Fruit fly (Drosophila melanogaster) whole organism, pupa: ENCODE results near the gene CG32267.

ENCODE experiments used
- CG10348 ChIP-seq: fragments of 200-800 bp; sonication (Bioruptor generic); IDR thresholded peaks from 2 replicates; pipeline ENCODE4 v1.3.6; 2022; ENCODE audit warnings: missing biosample characterization, missing genetic modification characterization
- CG12605 ChIP-seq: fragments of 200-800 bp; sonication (Bioruptor generic); IDR thresholded peaks from 2 replicates; pipeline ENCODE4 v1.3.6; 2022; ENCODE audit warnings: missing biosample characterization, missing genetic modification characterization
- CG13204 ChIP-seq: fragments of 200-800 bp; sonication (Bioruptor generic); optimal IDR thresholded peaks from 2 replicates; lab custom pipeline; 2018; ENCODE audit warnings: missing biosample characterization, mild to moderate bottlenecking, missing genetic modification characterization, moderate library complexity
- CG14655 ChIP-seq: fragments of 200-800 bp; sonication (Bioruptor generic); optimal IDR thresholded peaks from 3 replicates; lab custom pipeline; 2017; ENCODE audit warnings: mild to moderate bottlenecking, missing biosample characterization, missing genetic modification reagents, missing genetic modification characterization
- CG15710 ChIP-seq: fragments of 200-800 bp; sonication (Bioruptor generic); optimal IDR thresholded peaks from 2 replicates; lab custom pipeline; 2018; ENCODE audit warnings: missing biosample characterization, mild to moderate bottlenecking, missing genetic modification characterization, moderate library complexity
- CG17806 ChIP-seq: fragments of 200-800 bp; sonication (Bioruptor generic); optimal IDR thresholded peaks from 2 replicates; lab custom pipeline; 2018; ENCODE audit warnings: missing biosample characterization, mild to moderate bottlenecking, missing genetic modification characterization, moderate library complexity
- CG32121 ChIP-seq: fragments of 200-800 bp; sonication (Bioruptor generic); IDR thresholded peaks from 2 replicates; pipeline ENCODE4 v1.3.6; 2022; ENCODE audit warnings: missing biosample characterization, missing genetic modification characterization
- CG34367 ChIP-seq: fragments of 200-800 bp; sonication (Bioruptor generic); optimal IDR thresholded peaks from 2 replicates; lab custom pipeline; 2018; ENCODE audit warnings: missing biosample characterization, mild to moderate bottlenecking, missing genetic modification characterization
- CG4496 ChIP-seq: fragments of 200-800 bp; sonication (Bioruptor generic); IDR thresholded peaks from 3 replicates; pipeline ENCODE4 v1.3.6; 2022; ENCODE audit warnings: missing biosample characterization, missing genetic modification characterization
- CG8159 ChIP-seq: fragments of 200-800 bp; sonication (Bioruptor generic); optimal IDR thresholded peaks from 3 replicates; lab custom pipeline; 2018; ENCODE audit warnings: missing biosample characterization, mild to moderate bottlenecking, missing genetic modification characterization, moderate library complexity
- CG8301 ChIP-seq: fragments of 200-800 bp; sonication (Bioruptor generic); optimal IDR thresholded peaks from 2 replicates; lab custom pipeline; 2018; ENCODE audit warnings: missing biosample characterization, mild to moderate bottlenecking, missing genetic modification characterization
- CG9948 ChIP-seq: fragments of 200-800 bp; sonication (Bioruptor generic); optimal IDR thresholded peaks from 2 replicates; lab custom pipeline; 2018; ENCODE audit warnings: missing biosample characterization, mild to moderate bottlenecking, missing genetic modification characterization, moderate library complexity
- D1 ChIP-seq: fragments of 200-800 bp; sonication (Bioruptor generic); optimal IDR thresholded peaks from 2 replicates; lab custom pipeline; 2018; ENCODE audit warnings: missing biosample characterization, mild to moderate bottlenecking, missing genetic modification characterization, moderate library complexity
- EcR ChIP-seq: fragments of 200-800 bp; sonication (Bioruptor generic); optimal IDR thresholded peaks from 3 replicates; lab custom pipeline; 2019; ENCODE audit warnings: missing biosample characterization, missing genetic modification characterization, mild to moderate bottlenecking, moderate library complexity, missing genetic modification reagents
- Ets98B ChIP-seq: fragments of 200-800 bp; sonication (Bioruptor generic); IDR thresholded peaks from 2 replicates; pipeline ENCODE4 v1.3.6; 2022; ENCODE audit warnings: missing biosample characterization, missing genetic modification characterization
- Pif1A ChIP-seq: fragments of 200-800 bp; sonication (Bioruptor generic); optimal IDR thresholded peaks from 3 replicates; lab custom pipeline; 2016; ENCODE audit warnings: missing biosample characterization, missing genetic modification characterization
- Pif1B ChIP-seq: fragments of 200-800 bp; sonication (Bioruptor generic); optimal IDR thresholded peaks from 3 replicates; lab custom pipeline; 2016; ENCODE audit warnings: missing biosample characterization, missing genetic modification characterization
- Snoo ChIP-seq: fragments of 200-800 bp; sonication (Bioruptor generic); optimal IDR thresholded peaks from 3 replicates; lab custom pipeline; 2017; ENCODE audit warnings: missing biosample characterization, mild to moderate bottlenecking, missing genetic modification characterization, inconsistent platforms
- fd96Ca ChIP-seq: fragments of 200-800 bp; sonication (Bioruptor generic); IDR thresholded peaks from 3 replicates; pipeline ENCODE4 v1.3.6; 2022; ENCODE audit warnings: missing biosample characterization, missing genetic modification characterization
- gl ChIP-seq: fragments of 200-800 bp; sonication (Bioruptor generic); optimal IDR thresholded peaks from 2 replicates; lab custom pipeline; 2018; ENCODE audit warnings: missing biosample characterization, mild to moderate bottlenecking, missing genetic modification characterization
- rn ChIP-seq: fragments of 200-800 bp; sonication (Bioruptor generic); IDR thresholded peaks from 2 replicates; pipeline ENCODE4 v1.3.6; 2022; ENCODE audit warnings: missing biosample characterization, missing genetic modification characterization

CG32267 gene

DNA sequence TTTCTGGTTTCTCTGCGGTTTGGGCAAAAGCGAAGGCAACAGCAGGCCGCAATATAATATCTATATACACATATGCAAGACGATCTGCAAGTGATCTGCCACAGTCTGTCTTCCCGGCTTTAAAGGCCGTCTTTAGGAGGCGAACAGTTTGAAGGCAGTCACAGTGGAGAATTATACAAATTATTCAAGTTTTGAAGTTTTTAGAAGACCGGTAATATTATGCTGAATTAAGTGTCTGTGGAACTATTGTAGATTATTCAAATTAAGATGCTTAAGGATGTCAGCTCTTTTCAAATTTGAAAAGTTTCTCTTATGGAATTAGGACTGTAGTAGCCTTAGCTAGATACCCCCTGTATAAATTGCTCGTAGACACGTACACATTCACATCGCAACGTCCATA is 31.8 kb downstream of the CG32267 start:
- TF ChIP-seq CG32121 (GFP tag; lab: Robert Waterston, UW): no peak
- peak; percentile 39 for TF ChIP-seq CG8301
- TF ChIP-seq CG17806 (tag; lab: Kevin White, UChicago): no peak
- peak; percentile 33 for TF ChIP-seq CG14655
- TF ChIP-seq fd96Ca (GFP tag; lab: Robert Waterston, UW): peak; percentile 11; the same call in 1 of the 3 replicates
- TF ChIP-seq Pif1A (GFP tag; lab: Kevin White, UChicago): peak; percentile 30
- TF ChIP-seq CG9948 (tag; lab: Kevin White, UChicago): peak; percentile 39
- TF ChIP-seq CG4496 (GFP tag; lab: Robert Waterston, UW): peak; percentile 14; the same call in 1 of the 3 replicates
- no peak for TF ChIP-seq EcR (GFP tag; lab: Kevin White, UChicago)
- peak; percentile 76 for TF ChIP-seq Ets98B (GFP tag; lab: Robert Waterston, UW)
- no peak for TF ChIP-seq Snoo (tag; lab: Kevin White, UChicago)
- TF ChIP-seq Pif1B (GFP tag; lab: Kevin White, UChicago): peak; percentile 52
- no peak for TF ChIP-seq CG34367 (tag; lab: Kevin White, UChicago)

DNA sequence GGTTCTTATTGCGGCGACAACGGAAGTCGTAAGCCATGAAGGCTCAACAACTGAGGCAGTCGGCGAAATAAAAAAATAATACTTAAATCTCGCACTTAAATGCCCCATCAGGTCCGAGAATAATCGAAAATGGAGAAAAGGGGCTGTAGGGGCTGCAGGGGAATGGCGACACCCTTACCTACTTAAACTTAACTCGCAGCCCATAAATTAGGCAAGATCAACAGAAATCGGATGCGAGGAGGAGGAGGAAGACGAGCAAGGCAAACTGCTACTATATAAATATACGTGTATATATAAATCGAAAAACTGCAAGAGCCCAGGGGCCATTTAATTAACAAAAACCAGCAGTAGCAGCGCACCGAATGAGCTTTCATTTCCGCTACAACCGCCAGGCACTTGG is 32.3 kb downstream of the CG32267 start:
- TF ChIP-seq EcR (GFP tag; lab: Kevin White, UChicago) (peak; percentile 50), Pif1A (GFP tag; lab: Kevin White, UChicago) (no peak)

DNA sequence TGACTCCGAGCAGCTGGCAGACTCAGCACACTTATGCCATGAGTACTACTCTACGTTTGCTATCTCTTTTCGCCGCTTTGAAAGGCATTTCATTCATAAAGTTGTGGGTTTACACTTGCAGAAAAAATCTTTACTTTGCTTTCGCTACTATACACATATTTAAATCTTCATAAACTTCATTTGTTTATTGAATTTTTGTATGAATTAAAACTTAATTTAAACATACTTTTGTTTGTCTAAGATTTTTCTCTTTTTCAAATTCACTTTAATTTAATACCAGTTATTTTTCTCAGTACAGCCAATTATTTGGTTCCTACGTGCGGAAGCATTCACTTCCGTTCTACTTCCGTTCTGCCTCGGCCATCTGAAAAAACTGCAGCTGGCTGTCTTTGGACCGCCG is 33.4 kb downstream of the CG32267 start:
- TF ChIP-seq gl (tag; lab: Kevin White, UChicago) (no peak), CG10348 (GFP tag; lab: Robert Waterston, UW) (no peak), CG17806 (tag; lab: Kevin White, UChicago) (peak; percentile 44), Snoo (tag; lab: Kevin White, UChicago) (no peak), EcR (GFP tag; lab: Kevin White, UChicago) (no peak), CG8301 (peak; percentile 25), CG8159 (tag; lab: Kevin White, UChicago) (peak; percentile 64), Pif1A (GFP tag; lab: Kevin White, UChicago) (peak; percentile 43), fd96Ca (GFP tag; lab: Robert Waterston, UW) (no peak), CG15710 (tag; lab: Kevin White, UChicago) (peak; percentile 46), Ets98B (GFP tag; lab: Robert Waterston, UW) (no peak), CG13204 (GFP tag; lab: Kevin White, UChicago) (no peak), CG4496 (GFP tag; lab: Robert Waterston, UW) (0 out of 3 replicates have a peak, but pooled peaks have one; percentile 44), CG9948 (tag; lab: Kevin White, UChicago) (peak; percentile 35), CG32121 (GFP tag; lab: Robert Waterston, UW) (no peak), rn (GFP tag; lab: Robert Waterston, UW) (no peak), Pif1B (GFP tag; lab: Kevin White, UChicago) (no peak), D1 (tag; lab: Kevin White, UChicago) (no peak), CG14655 (peak; percentile 30), CG34367 (tag; lab: Kevin White, UChicago) (no peak), CG12605 (peak; percentile 49; the same call in 1 of the 2 replicates)

DNA sequence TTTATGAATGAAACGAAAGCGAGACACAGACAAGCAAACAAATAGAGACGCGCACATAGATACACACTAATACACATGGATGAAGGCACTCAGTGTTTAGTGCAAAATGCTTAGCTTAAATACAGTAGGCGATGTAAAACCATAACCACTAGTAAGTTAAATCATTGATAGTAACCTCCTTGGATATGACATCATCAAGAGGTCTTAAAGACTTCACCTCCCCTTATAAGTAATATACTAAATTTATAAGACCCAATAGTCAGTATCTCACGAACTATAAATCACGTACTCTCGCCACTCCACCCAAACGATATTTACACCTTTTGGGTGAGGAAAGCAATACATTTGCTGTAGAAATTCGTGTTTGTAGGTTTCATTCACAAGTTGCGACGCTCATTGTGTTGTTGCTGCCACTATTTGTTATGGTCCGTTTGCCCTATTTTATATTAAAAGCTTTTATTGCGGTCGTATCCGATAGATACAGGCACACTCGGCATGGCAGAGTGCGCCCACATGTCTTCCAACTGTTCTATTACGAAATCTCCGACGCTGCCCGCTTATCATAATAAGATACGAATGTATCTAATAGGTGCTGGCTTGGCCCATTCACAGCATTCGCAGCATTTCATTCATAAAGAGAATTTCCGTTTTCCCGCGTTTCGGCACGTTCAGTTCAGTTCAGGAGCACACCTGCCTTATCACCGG is 34.1 kb downstream of the CG32267 start:
- TF ChIP-seq D1 (tag; lab: Kevin White, UChicago) (no peak), CG8159 (tag; lab: Kevin White, UChicago) (no peak), gl (tag; lab: Kevin White, UChicago) (no peak), CG13204 (GFP tag; lab: Kevin White, UChicago) (no peak), CG14655 (no peak), CG10348 (GFP tag; lab: Robert Waterston, UW) (no peak), EcR (GFP tag; lab: Kevin White, UChicago) (no peak), Pif1A (GFP tag; lab: Kevin White, UChicago) (no peak), CG17806 (tag; lab: Kevin White, UChicago) (no peak), Ets98B (GFP tag; lab: Robert Waterston, UW) (no peak)

DNA sequence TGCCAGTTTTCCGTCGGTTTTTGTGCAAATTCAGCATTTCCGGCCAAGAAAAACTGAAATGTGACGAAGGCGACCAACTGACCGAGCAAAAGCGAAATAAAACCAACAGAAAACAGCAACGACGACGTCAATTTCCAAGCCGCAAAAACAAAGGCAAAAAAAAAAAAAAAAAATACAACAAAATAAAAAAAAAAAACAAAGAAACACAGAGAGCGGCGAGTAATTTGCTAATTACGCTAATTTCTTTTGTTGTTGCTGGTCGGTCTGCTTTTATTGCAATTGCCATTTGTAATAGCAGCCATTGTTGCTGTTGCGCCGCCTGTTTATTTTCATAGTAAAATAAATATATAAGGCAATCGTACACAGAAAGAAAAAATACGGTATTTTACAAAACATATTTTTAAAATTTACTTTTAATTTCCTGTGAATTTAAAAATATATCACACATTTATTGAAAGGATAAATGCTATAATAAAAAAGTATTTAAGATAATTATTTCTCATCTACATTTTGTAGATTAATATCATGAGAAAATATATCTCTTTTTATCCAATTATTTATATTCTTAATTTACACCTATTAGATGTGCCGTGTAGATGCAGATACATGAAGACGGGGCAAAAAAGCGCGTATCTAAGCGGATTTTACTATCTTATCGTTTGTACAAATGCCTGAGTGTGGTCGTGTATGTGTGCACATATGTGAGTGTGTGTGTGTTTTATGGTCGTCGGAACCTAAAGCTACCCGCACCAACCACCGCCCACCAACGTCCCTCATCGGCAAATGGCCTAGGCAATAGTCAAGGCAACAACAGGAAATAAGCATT is 34.9 kb downstream of the CG32267 start:
- TF ChIP-seq CG14655 (peak; percentile 34), CG32121 (GFP tag; lab: Robert Waterston, UW) (0 out of 2 replicates have a peak, but pooled peaks have one; percentile 16), CG8301 (peak; percentile 16), CG34367 (tag; lab: Kevin White, UChicago) (no peak), CG9948 (tag; lab: Kevin White, UChicago) (no peak), Pif1A (GFP tag; lab: Kevin White, UChicago) (no peak), Pif1B (GFP tag; lab: Kevin White, UChicago) (no peak), D1 (tag; lab: Kevin White, UChicago) (no peak), CG15710 (tag; lab: Kevin White, UChicago) (peak; percentile 8), Ets98B (GFP tag; lab: Robert Waterston, UW) (peak; percentile 21; the same call in 1 of the 2 replicates), CG12605 (no peak), rn (GFP tag; lab: Robert Waterston, UW) (no peak), EcR (GFP tag; lab: Kevin White, UChicago) (no peak), fd96Ca (GFP tag; lab: Robert Waterston, UW) (peak; percentile 32; the same call in 1 of the 3 replicates), gl (tag; lab: Kevin White, UChicago) (no peak), CG13204 (GFP tag; lab: Kevin White, UChicago) (no peak), Snoo (tag; lab: Kevin White, UChicago) (peak; percentile 32), CG10348 (GFP tag; lab: Robert Waterston, UW) (no peak), CG4496 (GFP tag; lab: Robert Waterston, UW) (peak; percentile 57; the same call in 1 of the 3 replicates), CG17806 (tag; lab: Kevin White, UChicago) (no peak), CG8159 (tag; lab: Kevin White, UChicago) (peak; percentile 36)
